Worm (Caenorhabditis elegans) whole organism, L4 larva: ENCODE data around the gene mrck-1.

ENCODE experiments used
- D1046.2 ChIP-seq: fragments of 200-800 bp; sonication (Bioruptor generic); IDR thresholded peaks from 2 replicates; pipeline ENCODE4 v1.3.6; 2022; ENCODE audit warnings: missing genetic modification characterization, missing compliant biosample characterization
- F26F4.8 ChIP-seq: fragments of 200-800 bp; sonication (Bioruptor generic); conservative IDR thresholded peaks from 2 replicates; pipeline ENCODE4 v1.3.6; 2022; ENCODE audit warnings: missing genetic modification characterization, missing compliant biosample characterization
- F37D6.2 ChIP-seq: sonication (generic microtip); optimal IDR thresholded peaks from 2 replicates; lab custom pipeline; 2016; ENCODE audit warnings: mild to moderate bottlenecking, missing genetic modification characterization, missing compliant biosample characterization
- F49E8.2 ChIP-seq: sonication (generic microtip); optimal IDR thresholded peaks from 2 replicates; lab custom pipeline; 2016; ENCODE audit warnings: missing compliant biosample characterization, mild to moderate bottlenecking, missing genetic modification characterization, borderline replicate concordance
- Y105C5A.15 ChIP-seq: fragments of 200-800 bp; sonication (Bioruptor generic); IDR thresholded peaks from 2 replicates; pipeline ENCODE4 v1.3.6; 2022; ENCODE audit warnings: missing genetic modification characterization, missing compliant biosample characterization
- ZK337.2 ChIP-seq: fragments of 200-800 bp; sonication (Bioruptor generic); IDR thresholded peaks from 2 replicates; pipeline ENCODE4 v1.3.6; 2022; ENCODE audit warnings: missing genetic modification reagents, missing genetic modification characterization, missing compliant biosample characterization
- aly-2 ChIP-seq: sonication (generic microtip); optimal IDR thresholded peaks from 2 replicates; lab custom pipeline; 2018; ENCODE audit warnings: missing biosample characterization, missing genetic modification characterization
- ama-1 ChIP-seq: fragments of 150-350 bp; optimal IDR thresholded peaks from 2 replicates; lab custom pipeline; 2014; ENCODE audit warnings: inconsistent platforms, mixed read lengths
- arid-1 ChIP-seq: fragments of 200-800 bp; sonication (Bioruptor generic); conservative IDR thresholded peaks from 2 replicates; pipeline ENCODE4 v1.3.6; 2022; ENCODE audit warnings: missing genetic modification reagents, missing genetic modification characterization, missing compliant biosample characterization
- ceh-20 ChIP-seq: fragments of 200-800 bp; sonication (Bioruptor generic); IDR thresholded peaks from 2 replicates; pipeline ENCODE4 v1.3.6; 2022; ENCODE audit warnings: missing genetic modification reagents, missing genetic modification characterization, missing compliant biosample characterization
- ceh-32 ChIP-seq: sonication (generic microtip); optimal IDR thresholded peaks from 2 replicates; lab custom pipeline; 2016; ENCODE audit warnings: mild to moderate bottlenecking, missing genetic modification characterization, missing compliant biosample characterization; ENCODE audit not compliant: poor library complexity
- ceh-62 ChIP-seq: sonication (generic microtip); optimal IDR thresholded peaks from 2 replicates; lab custom pipeline; 2017; ENCODE audit warnings: missing biosample characterization, missing genetic modification characterization
- ces-1 ChIP-seq: fragments of 150-350 bp; sonication (generic microtip); optimal IDR thresholded peaks from 4 replicates; lab custom pipeline; 2014; ENCODE audit warnings: missing biosample characterization, missing genetic modification reagents, missing genetic modification characterization
- ctbp-1 ChIP-seq: fragments of 200-800 bp; sonication (Bioruptor generic); IDR thresholded peaks from 2 replicates; pipeline ENCODE4 v1.3.6; 2022; ENCODE audit warnings: missing genetic modification reagents, missing genetic modification characterization, missing compliant biosample characterization
- daf-8 ChIP-seq: fragments of 200-800 bp; sonication (Bioruptor generic); IDR thresholded peaks from 2 replicates; pipeline ENCODE4 v1.3.6; 2022; ENCODE audit warnings: missing genetic modification characterization, missing compliant biosample characterization
- dmd-6 ChIP-seq: fragments of 200-800 bp; sonication (Bioruptor generic); IDR thresholded peaks from 2 replicates; pipeline ENCODE4 v1.3.6; 2022; ENCODE audit warnings: missing genetic modification reagents, missing genetic modification characterization, missing compliant biosample characterization
- dmd-8 ChIP-seq: fragments of 200-800 bp; sonication (Bioruptor generic); IDR thresholded peaks from 2 replicates; pipeline ENCODE4 v1.3.6; 2022; ENCODE audit warnings: missing genetic modification characterization, missing compliant biosample characterization
- dmd-9 ChIP-seq: fragments of 200-800 bp; sonication (Bioruptor generic); IDR thresholded peaks from 2 replicates; pipeline ENCODE4 v1.3.6; 2022; ENCODE audit warnings: missing genetic modification reagents, missing genetic modification characterization, missing compliant biosample characterization
- dpl-1 ChIP-seq: fragments of 150-350 bp; optimal IDR thresholded peaks from 2 replicates; lab custom pipeline; 2014; ENCODE audit warnings: missing biosample characterization, missing genetic modification reagents, missing genetic modification characterization
- duxl-1 ChIP-seq: sonication (generic microtip); optimal IDR thresholded peaks from 2 replicates; lab custom pipeline; 2016; ENCODE audit warnings: mild to moderate bottlenecking, missing genetic modification characterization, moderate library complexity, missing compliant biosample characterization; ENCODE audit not compliant: poor library complexity
- dve-1 ChIP-seq: sonication (generic microtip); optimal IDR thresholded peaks from 2 replicates; lab custom pipeline; 2017; ENCODE audit warnings: antibody characterized with exemption, mild to moderate bottlenecking, missing genetic modification characterization, missing compliant biosample characterization; ENCODE audit not compliant: insufficient read depth
- egl-43 ChIP-seq: fragments of 200-800 bp; sonication (Bioruptor generic); IDR thresholded peaks from 2 replicates; pipeline ENCODE4 v1.3.6; 2022; ENCODE audit warnings: missing genetic modification reagents, missing genetic modification characterization, missing compliant biosample characterization
- fos-1 ChIP-seq: fragments of 150-350 bp; optimal IDR thresholded peaks from 2 replicates; lab custom pipeline; 2014; ENCODE audit warnings: missing biosample characterization, missing genetic modification characterization
- hmg-1.1 ChIP-seq: fragments of 200-800 bp; sonication (Bioruptor generic); IDR thresholded peaks from 2 replicates; pipeline ENCODE4 v1.3.6; 2022; ENCODE audit warnings: missing genetic modification reagents, missing genetic modification characterization, missing compliant biosample characterization
- jun-1 ChIP-seq: fragments of 150-350 bp; optimal IDR thresholded peaks from 2 replicates; lab custom pipeline; 2014; ENCODE audit warnings: missing biosample characterization, missing genetic modification reagents, missing genetic modification characterization
- lin-1 ChIP-seq: fragments of 200-800 bp; sonication (Bioruptor generic); IDR thresholded peaks from 2 replicates; pipeline ENCODE4 v1.3.6; 2022; ENCODE audit warnings: missing genetic modification reagents, missing genetic modification characterization, missing compliant biosample characterization
- lin-15B ChIP-seq: fragments of 150-350 bp; sonication (generic microtip); optimal IDR thresholded peaks from 3 replicates; lab custom pipeline; 2014; ENCODE audit warnings: missing biosample characterization, missing genetic modification characterization
- lin-39 ChIP-seq: fragments of 150-350 bp; optimal IDR thresholded peaks from 2 replicates; lab custom pipeline; 2014; ENCODE audit warnings: missing biosample characterization, missing genetic modification reagents, missing genetic modification characterization
- lir-3 ChIP-seq: sonication (generic microtip); optimal IDR thresholded peaks from 2 replicates; lab custom pipeline; 2016; ENCODE audit warnings: mild to moderate bottlenecking, missing genetic modification characterization, missing compliant biosample characterization
- madf-9 ChIP-seq: fragments of 200-800 bp; sonication (Bioruptor generic); conservative IDR thresholded peaks from 2 replicates; pipeline ENCODE4 v1.3.6; 2022; ENCODE audit warnings: missing genetic modification reagents, missing genetic modification characterization, missing compliant biosample characterization
- mxl-3 ChIP-seq: fragments of 200-800 bp; sonication (Bioruptor generic); optimal IDR thresholded peaks from 2 replicates; lab custom pipeline; 2018; ENCODE audit warnings: mild to moderate bottlenecking, missing genetic modification characterization, missing compliant biosample characterization
- nhr-11 ChIP-seq: fragments of 150-350 bp; optimal IDR thresholded peaks from 2 replicates; lab custom pipeline; 2014; ENCODE audit warnings: missing biosample characterization, missing genetic modification characterization
- nhr-111 ChIP-seq: fragments of 200-800 bp; sonication (Bioruptor generic); optimal IDR thresholded peaks from 2 replicates; lab custom pipeline; 2018; ENCODE audit warnings: mild to moderate bottlenecking, missing genetic modification characterization, missing compliant biosample characterization
- nhr-237 ChIP-seq: sonication (generic microtip); optimal IDR thresholded peaks from 2 replicates; lab custom pipeline; 2017; ENCODE audit warnings: missing biosample characterization, missing genetic modification characterization
- nhr-28 ChIP-seq: fragments of 150-350 bp; optimal IDR thresholded peaks from 2 replicates; lab custom pipeline; 2014; ENCODE audit warnings: missing biosample characterization, missing genetic modification characterization
- nhr-41 ChIP-seq: fragments of 200-800 bp; sonication (Bioruptor generic); IDR thresholded peaks from 2 replicates; pipeline ENCODE4 v1.3.6; 2022; ENCODE audit warnings: missing genetic modification reagents, missing genetic modification characterization, missing compliant biosample characterization
- nhr-48 ChIP-seq: sonication (generic microtip); optimal IDR thresholded peaks from 2 replicates; lab custom pipeline; 2016; ENCODE audit warnings: mild to moderate bottlenecking, missing genetic modification characterization, missing compliant biosample characterization
- nhr-6 ChIP-seq: fragments of 150-350 bp; optimal IDR thresholded peaks from 2 replicates; lab custom pipeline; 2014; ENCODE audit warnings: missing biosample characterization, missing genetic modification characterization
- nhr-76 ChIP-seq: fragments of 150-350 bp; optimal IDR thresholded peaks from 2 replicates; lab custom pipeline; 2014; ENCODE audit warnings: missing biosample characterization, missing genetic modification characterization
- nhr-77 ChIP-seq: fragments of 150-350 bp; optimal IDR thresholded peaks from 2 replicates; lab custom pipeline; 2014; ENCODE audit warnings: missing biosample characterization, missing genetic modification characterization
- php-3 ChIP-seq: fragments of 200-800 bp; sonication (Bioruptor generic); IDR thresholded peaks from 2 replicates; pipeline ENCODE4 v1.3.6; 2022; ENCODE audit warnings: missing genetic modification reagents, missing genetic modification characterization, missing compliant biosample characterization
- pqm-1 ChIP-seq: sonication (generic microtip); optimal IDR thresholded peaks from 2 replicates; lab custom pipeline; 2017; ENCODE audit warnings: missing biosample characterization, missing genetic modification characterization
- rbr-2 ChIP-seq: sonication (generic microtip); optimal IDR thresholded peaks from 2 replicates; lab custom pipeline; 2016; ENCODE audit warnings: missing genotype, missing genetic modification characterization, missing compliant biosample characterization
- saeg-2 ChIP-seq: fragments of 200-800 bp; sonication (Bioruptor generic); IDR thresholded peaks from 2 replicates; pipeline ENCODE4 v1.3.6; 2022; ENCODE audit warnings: missing genetic modification reagents, missing genetic modification characterization, missing compliant biosample characterization
- set-16 ChIP-seq: fragments of 200-800 bp; sonication (Bioruptor generic); IDR thresholded peaks from 2 replicates; pipeline ENCODE4 v1.3.6; 2022; ENCODE audit warnings: missing genetic modification reagents, missing genetic modification characterization, missing compliant biosample characterization
- snpc-4 ChIP-seq: fragments of 150-350 bp; optimal IDR thresholded peaks from 2 replicates; lab custom pipeline; 2014; ENCODE audit warnings: missing biosample characterization, missing genetic modification characterization
- spr-3 ChIP-seq: fragments of 200-800 bp; sonication (Bioruptor generic); optimal IDR thresholded peaks from 2 replicates; lab custom pipeline; 2018; ENCODE audit warnings: mild to moderate bottlenecking, missing genetic modification characterization, missing compliant biosample characterization
- tag-97 ChIP-seq: fragments of 200-800 bp; sonication (Bioruptor generic); IDR thresholded peaks from 2 replicates; pipeline ENCODE4 v1.3.6; 2022; ENCODE audit warnings: missing genetic modification characterization, missing compliant biosample characterization
- unc-39 ChIP-seq: sonication (generic microtip); optimal IDR thresholded peaks from 2 replicates; lab custom pipeline; 2017; ENCODE audit warnings: missing biosample characterization, missing genetic modification characterization
- vab-7 ChIP-seq: fragments of 200-800 bp; sonication (Bioruptor generic); IDR thresholded peaks from 2 replicates; pipeline ENCODE4 v1.3.6; 2022; ENCODE audit warnings: missing genetic modification reagents, missing genetic modification characterization, missing compliant biosample characterization
- zip-11 ChIP-seq: fragments of 200-800 bp; sonication (Bioruptor generic); IDR thresholded peaks from 2 replicates; pipeline ENCODE4 v1.3.6; 2022; ENCODE audit warnings: missing genetic modification characterization, missing compliant biosample characterization
- ztf-11 ChIP-seq: fragments of 150-350 bp; optimal IDR thresholded peaks from 2 replicates; lab custom pipeline; 2014; ENCODE audit warnings: missing biosample characterization, missing genetic modification characterization

Gene mrck-1

DNA sequence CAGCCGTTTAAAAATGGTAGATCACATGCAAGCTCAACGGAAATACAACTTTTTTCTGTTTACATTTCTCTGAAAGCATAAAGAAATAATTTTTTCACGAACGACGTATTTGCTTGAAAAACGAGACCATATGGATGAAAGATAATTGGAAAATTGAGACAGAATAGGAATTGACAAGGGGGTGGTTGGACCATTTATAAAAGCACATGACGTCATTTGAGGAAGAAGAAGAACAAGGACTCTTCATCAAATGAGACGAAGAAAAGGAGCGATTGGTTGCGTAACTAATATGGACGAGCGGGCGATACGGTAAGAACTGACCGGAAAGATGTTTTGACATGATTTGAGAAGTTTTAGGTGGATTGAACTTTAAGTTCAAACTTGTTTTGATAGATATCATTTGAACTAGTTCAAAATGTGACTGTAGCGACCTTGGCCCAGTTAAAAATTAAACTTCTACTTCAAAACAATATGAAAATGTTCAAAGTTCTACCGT is 38.6 kb downstream of the mrck-1 start (continued):
- no peak for TF ChIP-seq nhr-48 (tag; lab: Kevin White, UChicago)
- peak; percentile 65; the same call in 1 of the 2 replicates for TF ChIP-seq ceh-20 (GFP tag; lab: Robert Waterston, UW)
- TF ChIP-seq hmg-1.1 (GFP tag; lab: Robert Waterston, UW), result peak; percentile 52
- TF ChIP-seq ZK337.2 (GFP tag; lab: Robert Waterston, UW), result no peak
- no peak for TF ChIP-seq vab-7 (GFP tag; lab: Robert Waterston, UW)
- TF ChIP-seq nhr-77, result no peak
- no peak for TF ChIP-seq lir-3 (tag; lab: Kevin White, UChicago)
- no peak for TF ChIP-seq saeg-2 (GFP tag; lab: Robert Waterston, UW)
- no peak for TF ChIP-seq ceh-32 (tag; lab: Kevin White, UChicago)
- peak; percentile 35; the same call in 1 of the 2 replicates for TF ChIP-seq dmd-6 (GFP tag; lab: Robert Waterston, UW)
- no peak for TF ChIP-seq nhr-111 (GFP tag; lab: Kevin White, UChicago)
- TF ChIP-seq pqm-1 (tag; lab: Kevin White, UChicago), result no peak
- TF ChIP-seq aly-2 (tag; lab: Kevin White, UChicago), result no peak
- TF ChIP-seq rbr-2 (tag; lab: Kevin White, UChicago), result no peak
- TF ChIP-seq unc-39 (tag; lab: Kevin White, UChicago), result no peak
- TF ChIP-seq lin-15B, result no peak
- TF ChIP-seq ztf-11 (tag; lab: Kevin White, UChicago), result no peak
- TF ChIP-seq dmd-8 (GFP tag; lab: Robert Waterston, UW), result no peak
- no peak for TF ChIP-seq mxl-3 (GFP tag; lab: Kevin White, UChicago)
- no peak for TF ChIP-seq spr-3 (GFP tag; lab: Kevin White, UChicago)
- TF ChIP-seq F37D6.2, result no peak
- TF ChIP-seq F49E8.2 (tag; lab: Kevin White, UChicago), result no peak
- no peak for TF ChIP-seq nhr-41
- no peak for TF ChIP-seq ces-1 (GFP tag; lab: Kevin White, UChicago)
- no peak for TF ChIP-seq ctbp-1
- no peak for TF ChIP-seq php-3 (GFP tag; lab: Robert Waterston, UW)
- TF ChIP-seq arid-1 (GFP tag; lab: Robert Waterston, UW), result 0 out of 2 replicates have a peak, but pooled peaks have one; percentile 8
- no peak for TF ChIP-seq set-16
- TF ChIP-seq zip-11 (GFP tag; lab: Robert Waterston, UW), result no peak
- no peak for TF ChIP-seq jun-1 (tag; lab: Kevin White, UChicago)
- peak; percentile 28 for TF ChIP-seq nhr-28 (tag; lab: Kevin White, UChicago)
- TF ChIP-seq ceh-62 (tag; lab: Kevin White, UChicago), result no peak
- 0 out of 2 replicates have a peak, but pooled peaks have one; percentile 4 for TF ChIP-seq Y105C5A.15 (GFP tag; lab: Robert Waterston, UW)
- no peak for TF ChIP-seq nhr-76
- no peak for TF ChIP-seq madf-9 (GFP tag; lab: Robert Waterston, UW)
- TF ChIP-seq nhr-6, result peak; percentile 7
- TF ChIP-seq egl-43, result 0 out of 2 replicates have a peak, but pooled peaks have one; percentile 13
- TF ChIP-seq ama-1 (lab: Kevin White, UChicago), result peak; percentile 26
- TF ChIP-seq F26F4.8 (GFP tag; lab: Robert Waterston, UW), result no peak
- no peak for TF ChIP-seq lin-39
- TF ChIP-seq dve-1 (tag; lab: Kevin White, UChicago), result peak; percentile 48
- TF ChIP-seq fos-1 (tag; lab: Kevin White, UChicago), result peak; percentile 12
- TF ChIP-seq D1046.2 (GFP tag; lab: Robert Waterston, UW), result 0 out of 2 replicates have a peak, but pooled peaks have one; percentile 15
- no peak for TF ChIP-seq dmd-9 (GFP tag; lab: Robert Waterston, UW)
- no peak for TF ChIP-seq daf-8
- TF ChIP-seq lin-1 (GFP tag; lab: Robert Waterston, UW), result 0 out of 2 replicates have a peak, but pooled peaks have one; percentile 7
- TF ChIP-seq tag-97, result no peak
- TF ChIP-seq nhr-237 (tag; lab: Kevin White, UChicago), result no peak
- TF ChIP-seq snpc-4 (tag; lab: Kevin White, UChicago), result no peak
- no peak for TF ChIP-seq dpl-1 (GFP tag; lab: Kevin White, UChicago)
- TF ChIP-seq nhr-11 (tag; lab: Kevin White, UChicago), result peak; percentile 29
- TF ChIP-seq duxl-1, result peak; percentile 18
